Worm (Caenorhabditis elegans) whole organism, young adult: Measurements from ENCODE around the gene C06A6.2.

Experiments used
- C17E4.6 ChIP-seq: fragments of 200-800 bp; sonication (Bioruptor generic); IDR thresholded peaks from 2 replicates; pipeline ENCODE4 v1.3.6; 2022; ENCODE audit warnings: missing genetic modification reagents, missing genetic modification characterization, missing compliant biosample characterization
- F39B2.1 ChIP-seq: fragments of 200-800 bp; sonication (Bioruptor generic); IDR thresholded peaks from 2 replicates; pipeline ENCODE4 v1.3.6; 2022; ENCODE audit warnings: missing genetic modification reagents, missing genetic modification characterization, missing compliant biosample characterization
- F57A8.1 ChIP-seq: fragments of 200-800 bp; sonication (Bioruptor generic); optimal IDR thresholded peaks from 2 replicates; lab custom pipeline; 2018; ENCODE audit warnings: mild to moderate bottlenecking, missing genetic modification characterization, moderate library complexity, missing compliant biosample characterization
- F57C9.4 ChIP-seq: sonication (generic microtip); optimal IDR thresholded peaks from 2 replicates; lab custom pipeline; 2017; ENCODE audit warnings: mild to moderate bottlenecking, missing genetic modification characterization, missing compliant biosample characterization
- K11D2.4 ChIP-seq: fragments of 200-800 bp; sonication (Bioruptor generic); IDR thresholded peaks from 2 replicates; pipeline ENCODE4 v1.3.6; 2022; ENCODE audit warnings: missing genetic modification reagents, missing genetic modification characterization, missing compliant biosample characterization
- K12H6.12 ChIP-seq: fragments of 200-800 bp; sonication (Bioruptor generic); optimal IDR thresholded peaks from 2 replicates; lab custom pipeline; 2018; ENCODE audit warnings: mild to moderate bottlenecking, missing genetic modification characterization, missing compliant biosample characterization
- Y67H2A.10 ChIP-seq: fragments of 200-800 bp; sonication (Bioruptor generic); conservative IDR thresholded peaks from 2 replicates; pipeline ENCODE4 v1.3.6; 2022; ENCODE audit warnings: missing genetic modification reagents, missing genetic modification characterization, missing compliant biosample characterization
- Y79H2A.3 ChIP-seq: fragments of 200-800 bp; sonication (Bioruptor generic); conservative IDR thresholded peaks from 2 replicates; pipeline ENCODE4 v1.3.6; 2022; ENCODE audit warnings: missing genetic modification reagents, missing genetic modification characterization, missing compliant biosample characterization
- ZK185.1 ChIP-seq: sonication (generic microtip); optimal IDR thresholded peaks from 2 replicates; lab custom pipeline; 2016; ENCODE audit warnings: mild to moderate bottlenecking, missing genetic modification characterization, missing compliant biosample characterization; ENCODE audit not compliant: poor library complexity, severe bottlenecking
- akir-1 ChIP-seq: fragments of 200-800 bp; sonication (Bioruptor generic); optimal IDR thresholded peaks from 2 replicates; lab custom pipeline; 2018; ENCODE audit warnings: mild to moderate bottlenecking, missing genetic modification characterization, moderate library complexity, missing compliant biosample characterization
- atf-7 ChIP-seq: sonication (generic microtip); optimal IDR thresholded peaks from 2 replicates; lab custom pipeline; 2017; ENCODE audit warnings: mild to moderate bottlenecking, missing genetic modification characterization, missing compliant biosample characterization
- attf-5 ChIP-seq: fragments of 200-800 bp; sonication (Bioruptor generic); optimal IDR thresholded peaks from 2 replicates; lab custom pipeline; 2018; ENCODE audit warnings: mild to moderate bottlenecking, missing genetic modification characterization, missing compliant biosample characterization
- bed-2 ChIP-seq: fragments of 200-800 bp; sonication (Bioruptor generic); IDR thresholded peaks from 2 replicates; pipeline ENCODE4 v1.3.6; 2022; ENCODE audit warnings: missing genetic modification reagents, missing genetic modification characterization, missing compliant biosample characterization
- cebp-2 ChIP-seq: fragments of 200-800 bp; sonication (Bioruptor generic); IDR thresholded peaks from 2 replicates; pipeline ENCODE4 v1.3.6; 2022; ENCODE audit warnings: missing genetic modification characterization, missing compliant biosample characterization
- ceh-100 ChIP-seq: fragments of 200-800 bp; sonication (Bioruptor generic); IDR thresholded peaks from 2 replicates; pipeline ENCODE4 v1.3.6; 2022; ENCODE audit warnings: missing genetic modification reagents, missing genetic modification characterization, missing compliant biosample characterization
- ceh-79 ChIP-seq: sonication (generic microtip); optimal IDR thresholded peaks from 2 replicates; lab custom pipeline; 2017; ENCODE audit warnings: mild to moderate bottlenecking, missing genetic modification characterization, missing compliant biosample characterization
- dox-1 ChIP-seq: fragments of 200-800 bp; sonication (Bioruptor generic); IDR thresholded peaks from 2 replicates; pipeline ENCODE4 v1.3.6; 2022; ENCODE audit warnings: missing genetic modification reagents, missing genetic modification characterization, missing compliant biosample characterization
- dpff-1 ChIP-seq: sonication (generic microtip); optimal IDR thresholded peaks from 2 replicates; lab custom pipeline; 2017; ENCODE audit warnings: mild to moderate bottlenecking, missing genetic modification characterization, missing compliant biosample characterization
- efl-1 ChIP-seq: fragments of 150-350 bp; optimal IDR thresholded peaks from 2 replicates; lab custom pipeline; 2014; ENCODE audit warnings: missing biosample characterization, missing genetic modification reagents, missing genetic modification characterization
- egl-44 ChIP-seq: fragments of 200-800 bp; sonication (Bioruptor generic); IDR thresholded peaks from 2 replicates; pipeline ENCODE4 v1.3.6; 2022; ENCODE audit warnings: missing genetic modification reagents, missing genetic modification characterization, missing compliant biosample characterization
- egrh-3 ChIP-seq: fragments of 200-800 bp; sonication (Bioruptor generic); IDR thresholded peaks from 2 replicates; pipeline ENCODE4 v1.3.6; 2022; ENCODE audit warnings: missing genetic modification reagents, missing genetic modification characterization, missing compliant biosample characterization
- ets-4 ChIP-seq: fragments of 200-800 bp; sonication (Bioruptor generic); optimal IDR thresholded peaks from 2 replicates; lab custom pipeline; 2018; ENCODE audit warnings: mild to moderate bottlenecking, missing genetic modification characterization, missing compliant biosample characterization
- fkh-3 ChIP-seq: sonication (generic microtip); optimal IDR thresholded peaks from 2 replicates; lab custom pipeline; 2016; ENCODE audit warnings: mild to moderate bottlenecking, missing genetic modification characterization, missing compliant biosample characterization
- gei-17 ChIP-seq: fragments of 200-800 bp; sonication (Bioruptor generic); optimal IDR thresholded peaks from 2 replicates; lab custom pipeline; 2018; ENCODE audit warnings: mild to moderate bottlenecking, missing genetic modification characterization, missing compliant biosample characterization
- hlh-12 ChIP-seq: sonication (generic microtip); optimal IDR thresholded peaks from 2 replicates; lab custom pipeline; 2016; ENCODE audit warnings: missing genetic modification characterization, missing compliant biosample characterization
- let-607 ChIP-seq, 2 experiments: fragments of 200-800 bp in 1 of 2; sonication (Bioruptor generic) in 1 of 2; sonication (generic microtip) in 1 of 2; optimal IDR thresholded peaks; 2 replicates each; lab custom pipeline; 2016 to 2018; ENCODE audit warnings: mild to moderate bottlenecking in 2 of 2, missing compliant biosample characterization in 2 of 2, missing genetic modification characterization in 2 of 2, moderate library complexity in 2 of 2, missing genotype in 1 of 2
- lin-35 ChIP-seq, 3 experiments: fragments of 150-350 bp in 2 of 3; sonication (generic microtip) in 1 of 3; optimal IDR thresholded peaks; 2 replicates each; lab custom pipeline; 2014 to 2018; ENCODE audit warnings: missing biosample characterization in 3 of 3, missing genetic modification characterization in 3 of 3, missing genetic modification reagents in 3 of 3
- lin-54 ChIP-seq: fragments of 200-800 bp; sonication (Bioruptor generic); optimal IDR thresholded peaks from 2 replicates; lab custom pipeline; 2018; ENCODE audit warnings: mild to moderate bottlenecking, missing genetic modification characterization, missing compliant biosample characterization
- lir-1 ChIP-seq: fragments of 200-800 bp; sonication (Bioruptor generic); conservative IDR thresholded peaks from 2 replicates; pipeline ENCODE4 v1.3.6; 2022; ENCODE audit warnings: missing genetic modification reagents, missing genetic modification characterization, missing compliant biosample characterization
- lsl-1 ChIP-seq: fragments of 200-800 bp; sonication (Bioruptor generic); optimal IDR thresholded peaks from 2 replicates; lab custom pipeline; 2018; ENCODE audit warnings: mild to moderate bottlenecking, missing genetic modification characterization, moderate library complexity, missing compliant biosample characterization
- lsy-27 ChIP-seq: sonication (generic microtip); optimal IDR thresholded peaks from 2 replicates; lab custom pipeline; 2017; ENCODE audit warnings: missing genetic modification characterization, mild to moderate bottlenecking, missing compliant biosample characterization, antibody characterized with exemption, missing genotype, borderline replicate concordance; ENCODE audit not compliant: insufficient read depth
- madf-3 ChIP-seq: fragments of 200-800 bp; sonication (Bioruptor generic); IDR thresholded peaks from 2 replicates; pipeline ENCODE4 v1.3.6; 2022; ENCODE audit warnings: missing genetic modification reagents, missing genetic modification characterization, missing compliant biosample characterization
- madf-8 ChIP-seq: fragments of 200-800 bp; sonication (Bioruptor generic); conservative IDR thresholded peaks from 2 replicates; pipeline ENCODE4 v1.3.6; 2022; ENCODE audit warnings: missing genetic modification reagents, missing genetic modification characterization, missing compliant biosample characterization
- mes-4 ChIP-seq: sonication (generic microtip); optimal IDR thresholded peaks from 2 replicates; lab custom pipeline; 2016; ENCODE audit warnings: missing genotype, missing genetic modification characterization, missing compliant biosample characterization
- nfya-1 ChIP-seq: sonication (generic microtip); optimal IDR thresholded peaks from 2 replicates; lab custom pipeline; 2017; ENCODE audit warnings: antibody characterized with exemption, missing compliant biosample characterization, missing genetic modification characterization, borderline replicate concordance; ENCODE audit not compliant: insufficient read depth
- nfya-2 ChIP-seq: fragments of 200-800 bp; sonication (Bioruptor generic); IDR thresholded peaks from 2 replicates; pipeline ENCODE4 v1.3.6; 2022; ENCODE audit warnings: missing genetic modification reagents, missing genetic modification characterization, missing compliant biosample characterization
- nhr-80 ChIP-seq: sonication (generic microtip); optimal IDR thresholded peaks from 2 replicates; lab custom pipeline; 2016; ENCODE audit warnings: missing genetic modification characterization, missing compliant biosample characterization
- nhr-90 ChIP-seq: sonication (generic microtip); optimal IDR thresholded peaks from 2 replicates; lab custom pipeline; 2016; ENCODE audit warnings: missing genotype, mild to moderate bottlenecking, missing genetic modification characterization, missing compliant biosample characterization
- pha-4 ChIP-seq: fragments of 150-350 bp; sonication (generic microtip); optimal IDR thresholded peaks from 2 replicates; lab custom pipeline; 2014; ENCODE audit warnings: missing biosample characterization, missing genetic modification reagents, missing genetic modification characterization
- rcor-1 ChIP-seq: fragments of 200-800 bp; sonication (Bioruptor generic); IDR thresholded peaks from 2 replicates; pipeline ENCODE4 v1.3.6; 2022; ENCODE audit warnings: missing genetic modification reagents, missing genetic modification characterization, missing compliant biosample characterization
- snpc-4 ChIP-seq, 5 experiments: fragments of 150-350 bp in 1 of 5; sonication (generic microtip) in 4 of 5; optimal IDR thresholded peaks; 2 replicates each; lab custom pipeline; 2014 to 2018; ENCODE audit warnings: missing genetic modification characterization in 5 of 5, missing biosample characterization in 3 of 5, antibody characterized with exemption in 2 of 5, mild to moderate bottlenecking in 2 of 5, missing compliant biosample characterization in 2 of 5, missing genotype in 2 of 5, moderate library complexity in 2 of 5, missing genetic modification reagents in 1 of 5
- tbp1 ChIP-seq: fragments of 200-800 bp; sonication (Bioruptor generic); optimal IDR thresholded peaks from 2 replicates; lab custom pipeline; 2018; ENCODE audit warnings: mild to moderate bottlenecking, missing genetic modification characterization, missing compliant biosample characterization
- zfh-2 ChIP-seq: fragments of 200-800 bp; sonication (Bioruptor generic); conservative IDR thresholded peaks from 2 replicates; pipeline ENCODE4 v1.3.6; 2022; ENCODE audit warnings: missing genetic modification reagents, missing genetic modification characterization, missing compliant biosample characterization
- zim-3 ChIP-seq: sonication (generic microtip); optimal IDR thresholded peaks from 2 replicates; lab custom pipeline; 2017; ENCODE audit warnings: mild to moderate bottlenecking, missing genetic modification characterization, moderate library complexity, missing compliant biosample characterization
- ztf-22 ChIP-seq: fragments of 200-800 bp; sonication (Bioruptor generic); optimal IDR thresholded peaks from 2 replicates; lab custom pipeline; 2018; ENCODE audit warnings: mild to moderate bottlenecking, missing genetic modification characterization, moderate library complexity, missing compliant biosample characterization
- ztf-26 ChIP-seq: sonication (generic microtip); optimal IDR thresholded peaks from 2 replicates; lab custom pipeline; 2017; ENCODE audit warnings: missing genetic modification characterization, missing compliant biosample characterization
- ztf-28 ChIP-seq: fragments of 200-800 bp; sonication (Bioruptor generic); IDR thresholded peaks from 2 replicates; pipeline ENCODE4 v1.3.6; 2022; ENCODE audit warnings: missing genetic modification reagents, missing genetic modification characterization, missing compliant biosample characterization

The C06A6.2 gene

ce11 chrIV:7902221-7902904, 55.9 kb downstream of the C06A6.2 start, which contains the start of gene arp-11 (continued):
- no peak for TF ChIP-seq madf-8 (GFP tag; lab: Robert Waterston, UW)
- TF ChIP-seq ceh-79 (tag; lab: Kevin White, UChicago) = no peak
- no peak for TF ChIP-seq lir-1 (GFP tag; lab: Robert Waterston, UW)
- TF ChIP-seq ztf-28 (GFP tag; lab: Robert Waterston, UW) = no peak
- TF ChIP-seq nfya-1 = no peak
- TF ChIP-seq ets-4 (GFP tag; lab: Kevin White, UChicago) = no peak
- no peak for TF ChIP-seq pha-4 (tag; lab: Kevin White, UChicago)
- TF ChIP-seq ZK185.1 (tag; lab: Kevin White, UChicago) = peak; percentile 56
- no peak for TF ChIP-seq gei-17 (GFP tag; lab: Kevin White, UChicago)
- no peak for TF ChIP-seq Y79H2A.3 (GFP tag; lab: Robert Waterston, UW)
- TF ChIP-seq egrh-3 (GFP tag; lab: Robert Waterston, UW) = no peak
- TF ChIP-seq ztf-26 (tag; lab: Kevin White, UChicago) = no peak
- TF ChIP-seq ztf-22 (GFP tag; lab: Kevin White, UChicago) = no peak
- TF ChIP-seq madf-3 (GFP tag; lab: Robert Waterston, UW) = no peak
- TF ChIP-seq akir-1 (GFP tag; lab: Kevin White, UChicago) = no peak
- TF ChIP-seq C17E4.6 (GFP tag; lab: Robert Waterston, UW) = no peak
- peak; percentile 26 for TF ChIP-seq efl-1 (GFP tag; lab: Kevin White, UChicago)
- TF ChIP-seq fkh-3 (tag; lab: Kevin White, UChicago) = no peak
- TF ChIP-seq rcor-1 (GFP tag; lab: Robert Waterston, UW) = no peak
- TF ChIP-seq cebp-2 (GFP tag; lab: Robert Waterston, UW) = no peak
- no peak for TF ChIP-seq F39B2.1
- TF ChIP-seq lin-35 (GFP tag; optimal IDR thresholded peaks at IDR 0.05; lab: Kevin White, UChicago) = peak in 1 of 3 experiments; percentile 49
- no peak for TF ChIP-seq F57C9.4 (tag; lab: Kevin White, UChicago)
- no peak for TF ChIP-seq bed-2 (GFP tag; lab: Robert Waterston, UW)
- no peak for TF ChIP-seq hlh-12
- TF ChIP-seq dpff-1 (tag; lab: Kevin White, UChicago) = no peak
- TF ChIP-seq dox-1 (GFP tag; lab: Robert Waterston, UW) = peak; percentile 61
- TF ChIP-seq zfh-2 (GFP tag; lab: Robert Waterston, UW) = no peak
- TF ChIP-seq let-607 (tag; optimal IDR thresholded peaks at IDR 0.05; lab: Kevin White, UChicago) = peak in 1 of 2 experiments; percentile 1
- no peak for TF ChIP-seq lsy-27 (tag; lab: Kevin White, UChicago)
- TF ChIP-seq K12H6.12 (tag; lab: Kevin White, UChicago) = no peak
- peak; percentile 23 for TF ChIP-seq nhr-80 (tag; lab: Kevin White, UChicago)
- TF ChIP-seq attf-5 (GFP tag; lab: Kevin White, UChicago) = peak; percentile 84
- TF ChIP-seq F57A8.1 (GFP tag; lab: Kevin White, UChicago) = no peak
- TF ChIP-seq K11D2.4 (GFP tag; lab: Robert Waterston, UW) = no peak
- no peak for TF ChIP-seq Y67H2A.10 (GFP tag; lab: Robert Waterston, UW)
- peak; percentile 96 for TF ChIP-seq atf-7 (tag; lab: Kevin White, UChicago)
- no peak for TF ChIP-seq ceh-100 (GFP tag; lab: Robert Waterston, UW)
- peak; percentile 45 for TF ChIP-seq tbp1 (GFP tag; lab: Kevin White, UChicago)
- TF ChIP-seq snpc-4 (GFP tag; optimal IDR thresholded peaks at IDR 0.05; lab: Kevin White, UChicago) = no peak
- peak in 3 of 4 experiments; percentile 50 to 59 (median 51) for TF ChIP-seq snpc-4 (tag; optimal IDR thresholded peaks at IDR 0.05; lab: Kevin White, UChicago)
- no peak for TF ChIP-seq nfya-2 (GFP tag; lab: Robert Waterston, UW)
- TF ChIP-seq zim-3 (tag; lab: Kevin White, UChicago) = no peak
- TF ChIP-seq lsl-1 (GFP tag; lab: Kevin White, UChicago) = peak; percentile 65
- TF ChIP-seq egl-44 (GFP tag; lab: Robert Waterston, UW) = no peak
- no peak for TF ChIP-seq mes-4 (tag; lab: Kevin White, UChicago)
- TF ChIP-seq nhr-90 (tag; lab: Kevin White, UChicago) = no peak
- TF ChIP-seq lin-54 (GFP tag; lab: Kevin White, UChicago) = peak; percentile 61
